Worm (Caenorhabditis elegans) whole organism, young adult: ENCODE measurements around the gene K06H7.8.

Source experiments
- B0019.2 ChIP-seq: fragments of 200-800 bp; sonication (Bioruptor generic); conservative IDR thresholded peaks from 2 replicates; pipeline ENCODE4 v1.3.6; 2022; ENCODE audit warnings: missing genetic modification reagents, missing genetic modification characterization, missing compliant biosample characterization
- B0261.1 ChIP-seq: sonication (generic microtip); optimal IDR thresholded peaks from 2 replicates; lab custom pipeline; 2016; ENCODE audit warnings: mild to moderate bottlenecking, missing genetic modification characterization, moderate library complexity, missing compliant biosample characterization
- C17E4.6 ChIP-seq: fragments of 200-800 bp; sonication (Bioruptor generic); IDR thresholded peaks from 2 replicates; pipeline ENCODE4 v1.3.6; 2022; ENCODE audit warnings: missing genetic modification reagents, missing genetic modification characterization, missing compliant biosample characterization
- F10E7.11 ChIP-seq: sonication (generic microtip); optimal IDR thresholded peaks from 2 replicates; lab custom pipeline; 2017; ENCODE audit warnings: mild to moderate bottlenecking, missing genetic modification characterization, moderate library complexity, missing compliant biosample characterization
- F39B2.1 ChIP-seq: fragments of 200-800 bp; sonication (Bioruptor generic); IDR thresholded peaks from 2 replicates; pipeline ENCODE4 v1.3.6; 2022; ENCODE audit warnings: missing genetic modification reagents, missing genetic modification characterization, missing compliant biosample characterization
- F49E8.2 ChIP-seq: sonication (generic microtip); optimal IDR thresholded peaks from 3 replicates; lab custom pipeline; 2017; ENCODE audit warnings: missing genetic modification characterization, mild to moderate bottlenecking, missing compliant biosample characterization, antibody characterized with exemption, moderate library complexity; ENCODE audit not compliant: insufficient read depth
- F52B5.7 ChIP-seq: sonication (generic microtip); optimal IDR thresholded peaks from 2 replicates; lab custom pipeline; 2016; ENCODE audit warnings: mild to moderate bottlenecking, missing genetic modification characterization, missing compliant biosample characterization
- Y53F4B.3 ChIP-seq: fragments of 200-800 bp; sonication (Bioruptor generic); IDR thresholded peaks from 2 replicates; pipeline ENCODE4 v1.3.6; 2022; ENCODE audit warnings: missing genetic modification reagents, missing genetic modification characterization, missing compliant biosample characterization
- Y56A3A.18 ChIP-seq: fragments of 200-800 bp; sonication (Bioruptor generic); IDR thresholded peaks from 2 replicates; pipeline ENCODE4 v1.3.6; 2022; ENCODE audit warnings: missing genetic modification reagents, missing genetic modification characterization, missing compliant biosample characterization
- Y79H2A.3 ChIP-seq: fragments of 200-800 bp; sonication (Bioruptor generic); conservative IDR thresholded peaks from 2 replicates; pipeline ENCODE4 v1.3.6; 2022; ENCODE audit warnings: missing genetic modification reagents, missing genetic modification characterization, missing compliant biosample characterization
- ama-1 ChIP-seq, 3 experiments: fragments of 150-350 bp in 1 of 3; sonication (generic microtip) in 2 of 3; optimal IDR thresholded peaks; 2 replicates each; lab custom pipeline; 2014 to 2018; ENCODE audit warnings: missing biosample characterization in 2 of 3, missing genetic modification characterization in 2 of 3, missing genetic modification reagents in 2 of 3
- aptf-3 ChIP-seq: fragments of 200-800 bp; sonication (Bioruptor generic); IDR thresholded peaks from 2 replicates; pipeline ENCODE4 v1.3.6; 2022; ENCODE audit warnings: missing genetic modification characterization, missing compliant biosample characterization
- atf-7 ChIP-seq: sonication (generic microtip); optimal IDR thresholded peaks from 2 replicates; lab custom pipeline; 2017; ENCODE audit warnings: mild to moderate bottlenecking, missing genetic modification characterization, missing compliant biosample characterization
- attf-3 ChIP-seq: fragments of 200-800 bp; sonication (Bioruptor generic); conservative IDR thresholded peaks from 2 replicates; pipeline ENCODE4 v1.3.6; 2022; ENCODE audit warnings: missing genetic modification reagents, missing genetic modification characterization, missing compliant biosample characterization
- attf-5 ChIP-seq: fragments of 200-800 bp; sonication (Bioruptor generic); optimal IDR thresholded peaks from 2 replicates; lab custom pipeline; 2018; ENCODE audit warnings: mild to moderate bottlenecking, missing genetic modification characterization, missing compliant biosample characterization
- attf-6 ChIP-seq: fragments of 200-800 bp; sonication (Bioruptor generic); IDR thresholded peaks from 2 replicates; pipeline ENCODE4 v1.3.6; 2022; ENCODE audit warnings: missing genetic modification reagents, missing genetic modification characterization, missing compliant biosample characterization
- ccch-3 ChIP-seq: fragments of 200-800 bp; sonication (Bioruptor generic); optimal IDR thresholded peaks from 2 replicates; lab custom pipeline; 2018; ENCODE audit warnings: mild to moderate bottlenecking, missing genetic modification characterization, missing compliant biosample characterization
- cebp-1 ChIP-seq, 2 experiments: fragments of 200-800 bp in 1 of 2; sonication (Bioruptor generic) in 1 of 2; sonication (generic microtip) in 1 of 2; IDR thresholded peaks in 1 of 2; optimal IDR thresholded peaks in 1 of 2; 2 replicates each; pipeline versions ENCODE4 v1.3.6 to Lab custom; 2017 to 2022; ENCODE audit warnings: missing compliant biosample characterization in 2 of 2, missing genetic modification characterization in 2 of 2, mild to moderate bottlenecking in 1 of 2, missing genetic modification reagents in 1 of 2, moderate library complexity in 1 of 2
- ceh-27 ChIP-seq: fragments of 200-800 bp; sonication (Bioruptor generic); optimal IDR thresholded peaks from 2 replicates; lab custom pipeline; 2018; ENCODE audit warnings: mild to moderate bottlenecking, missing genetic modification characterization, moderate library complexity, missing compliant biosample characterization
- ceh-40 ChIP-seq: fragments of 200-800 bp; sonication (Bioruptor generic); IDR thresholded peaks from 2 replicates; pipeline ENCODE4 v1.3.6; 2022; ENCODE audit warnings: missing genetic modification characterization, missing compliant biosample characterization
- dox-1 ChIP-seq: fragments of 200-800 bp; sonication (Bioruptor generic); IDR thresholded peaks from 2 replicates; pipeline ENCODE4 v1.3.6; 2022; ENCODE audit warnings: missing genetic modification reagents, missing genetic modification characterization, missing compliant biosample characterization
- dpff-1 ChIP-seq: sonication (generic microtip); optimal IDR thresholded peaks from 2 replicates; lab custom pipeline; 2017; ENCODE audit warnings: mild to moderate bottlenecking, missing genetic modification characterization, missing compliant biosample characterization
- efl-1 ChIP-seq: fragments of 150-350 bp; optimal IDR thresholded peaks from 2 replicates; lab custom pipeline; 2014; ENCODE audit warnings: missing biosample characterization, missing genetic modification reagents, missing genetic modification characterization
- ets-4 ChIP-seq: fragments of 200-800 bp; sonication (Bioruptor generic); optimal IDR thresholded peaks from 2 replicates; lab custom pipeline; 2018; ENCODE audit warnings: mild to moderate bottlenecking, missing genetic modification characterization, missing compliant biosample characterization
- him-1 ChIP-seq: sonication (generic microtip); optimal IDR thresholded peaks from 2 replicates; lab custom pipeline; 2016; ENCODE audit warnings: missing genotype, missing genetic modification reagents, missing genetic modification characterization, missing compliant biosample characterization
- hmg-20 ChIP-seq: fragments of 200-800 bp; sonication (Bioruptor generic); IDR thresholded peaks from 2 replicates; pipeline ENCODE4 v1.3.6; 2022; ENCODE audit warnings: missing genetic modification reagents, missing genetic modification characterization, missing compliant biosample characterization
- hrde-1 ChIP-seq: sonication (generic microtip); optimal IDR thresholded peaks from 2 replicates; lab custom pipeline; 2016; ENCODE audit warnings: missing genetic modification characterization, mild to moderate bottlenecking, missing compliant biosample characterization, moderate library complexity, missing genotype, missing genetic modification reagents, borderline replicate concordance
- lin-26 ChIP-seq: fragments of 200-800 bp; sonication (Bioruptor generic); IDR thresholded peaks from 2 replicates; pipeline ENCODE4 v1.3.6; 2022; ENCODE audit warnings: missing genetic modification reagents, missing genetic modification characterization, missing compliant biosample characterization
- lin-40 ChIP-seq: sonication (generic microtip); optimal IDR thresholded peaks from 2 replicates; lab custom pipeline; 2016; ENCODE audit warnings: missing genetic modification characterization, mild to moderate bottlenecking, missing compliant biosample characterization, missing genotype, missing genetic modification reagents
- lir-1 ChIP-seq: fragments of 200-800 bp; sonication (Bioruptor generic); conservative IDR thresholded peaks from 2 replicates; pipeline ENCODE4 v1.3.6; 2022; ENCODE audit warnings: missing genetic modification reagents, missing genetic modification characterization, missing compliant biosample characterization
- madf-10 ChIP-seq: sonication (generic microtip); optimal IDR thresholded peaks from 2 replicates; lab custom pipeline; 2016; ENCODE audit warnings: mild to moderate bottlenecking, missing genetic modification characterization, missing compliant biosample characterization
- mel-28 ChIP-seq: sonication (generic microtip); optimal IDR thresholded peaks from 2 replicates; lab custom pipeline; 2016; ENCODE audit warnings: borderline replicate concordance, mild to moderate bottlenecking, missing genetic modification characterization, missing compliant biosample characterization
- mxl-1 ChIP-seq: sonication (generic microtip); optimal IDR thresholded peaks from 2 replicates; lab custom pipeline; 2016; ENCODE audit warnings: missing genetic modification characterization, missing compliant biosample characterization
- nhr-27 ChIP-seq: fragments of 200-800 bp; sonication (Bioruptor generic); optimal IDR thresholded peaks from 2 replicates; lab custom pipeline; 2018; ENCODE audit warnings: mild to moderate bottlenecking, missing genetic modification characterization, moderate library complexity, missing compliant biosample characterization
- pbrm-1 ChIP-seq: fragments of 200-800 bp; sonication (Bioruptor generic); IDR thresholded peaks from 2 replicates; pipeline ENCODE4 v1.3.6; 2022; ENCODE audit warnings: missing genetic modification reagents, missing genetic modification characterization, missing compliant biosample characterization
- rec-8 ChIP-seq, 2 experiments: sonication (generic microtip); optimal IDR thresholded peaks; 2 replicates each; lab custom pipeline; 2016; ENCODE audit warnings: mild to moderate bottlenecking in 2 of 2, missing genetic modification characterization in 2 of 2, missing genetic modification reagents in 2 of 2, missing genotype in 2 of 2, missing biosample characterization in 1 of 2, missing compliant biosample characterization in 1 of 2, moderate library complexity in 1 of 2
- rpc-1 ChIP-seq, 2 experiments: fragments of 150-350 bp in 1 of 2; sonication (generic microtip) in 1 of 2; optimal IDR thresholded peaks; 2 replicates each; lab custom pipeline; 2014 to 2018; ENCODE audit warnings: missing biosample characterization in 1 of 2, missing genetic modification characterization in 1 of 2, missing genetic modification reagents in 1 of 2, missing genotype in 1 of 2
- snpc-1.1 ChIP-seq: sonication (generic microtip); optimal IDR thresholded peaks from 2 replicates; lab custom pipeline; 2017; ENCODE audit warnings: missing genetic modification characterization, mild to moderate bottlenecking, missing compliant biosample characterization, antibody characterized with exemption, moderate library complexity, missing genotype, missing genetic modification reagents; ENCODE audit not compliant: insufficient read depth
- snpc-1.3 ChIP-seq: sonication (generic microtip); optimal IDR thresholded peaks from 2 replicates; lab custom pipeline; 2017; ENCODE audit warnings: missing genetic modification characterization, mild to moderate bottlenecking, missing compliant biosample characterization, antibody characterized with exemption, moderate library complexity, missing genotype, missing genetic modification reagents; ENCODE audit not compliant: insufficient read depth
- tbp1 ChIP-seq: fragments of 200-800 bp; sonication (Bioruptor generic); optimal IDR thresholded peaks from 2 replicates; lab custom pipeline; 2018; ENCODE audit warnings: mild to moderate bottlenecking, missing genetic modification characterization, missing compliant biosample characterization
- tlf-1 ChIP-seq: fragments of 200-800 bp; sonication (Bioruptor generic); optimal IDR thresholded peaks from 2 replicates; lab custom pipeline; 2018; ENCODE audit warnings: mild to moderate bottlenecking, missing genetic modification characterization, missing compliant biosample characterization
- unc-130 ChIP-seq: sonication (generic microtip); optimal IDR thresholded peaks from 2 replicates; lab custom pipeline; 2016; ENCODE audit warnings: missing genetic modification reagents, missing genetic modification characterization, missing compliant biosample characterization
- xnd-1 ChIP-seq: sonication (generic microtip); optimal IDR thresholded peaks from 2 replicates; lab custom pipeline; 2016; ENCODE audit warnings: missing genotype, missing genetic modification reagents, missing genetic modification characterization, missing compliant biosample characterization
- ztf-22 ChIP-seq: fragments of 200-800 bp; sonication (Bioruptor generic); optimal IDR thresholded peaks from 2 replicates; lab custom pipeline; 2018; ENCODE audit warnings: mild to moderate bottlenecking, missing genetic modification characterization, moderate library complexity, missing compliant biosample characterization
- ztf-26 ChIP-seq: sonication (generic microtip); optimal IDR thresholded peaks from 2 replicates; lab custom pipeline; 2017; ENCODE audit warnings: missing genetic modification characterization, missing compliant biosample characterization
- ztf-6 ChIP-seq: fragments of 200-800 bp; sonication (Bioruptor generic); IDR thresholded peaks from 2 replicates; pipeline ENCODE4 v1.3.6; 2022; ENCODE audit warnings: missing genetic modification reagents, missing genetic modification characterization, missing compliant biosample characterization

Gene K06H7.8

ce11 chrIII:8129195-8129594 lies 31.2 kb upstream of the K06H7.8 start:
- no peak for TF ChIP-seq snpc-1.3 (tag; lab: Kevin White, UChicago)
- TF ChIP-seq B0261.1 (tag; lab: Kevin White, UChicago), result no peak
- TF ChIP-seq efl-1 (GFP tag; lab: Kevin White, UChicago), result no peak
- TF ChIP-seq nhr-27 (tag; lab: Kevin White, UChicago), result no peak
- no peak for TF ChIP-seq mel-28 (tag; lab: Kevin White, UChicago)
- TF ChIP-seq snpc-1.1, result no peak
- no peak for TF ChIP-seq ets-4 (GFP tag; lab: Kevin White, UChicago)
- TF ChIP-seq xnd-1 (tag; lab: Kevin White, UChicago), result no peak
- peak in 1 of 2 experiments; percentile 5 for TF ChIP-seq rec-8 (tag; optimal IDR thresholded peaks at IDR 0.05; lab: Kevin White, UChicago)
- TF ChIP-seq attf-5 (GFP tag; lab: Kevin White, UChicago), result no peak
- TF ChIP-seq mxl-1 (tag; lab: Kevin White, UChicago), result no peak
- TF ChIP-seq ceh-40 (GFP tag; lab: Robert Waterston, UW), result no peak
- no peak for TF ChIP-seq dox-1 (GFP tag; lab: Robert Waterston, UW)
- TF ChIP-seq dpff-1, result no peak
- peak; percentile 39 for TF ChIP-seq tlf-1
- TF ChIP-seq ceh-27 (GFP tag; lab: Kevin White, UChicago), result no peak
- TF ChIP-seq cebp-1 (GFP tag; IDR thresholded peaks at IDR 0.05; lab: Robert Waterston, UW), result no peak
- TF ChIP-seq cebp-1 (tag; optimal IDR thresholded peaks at IDR 0.05; lab: Kevin White, UChicago), result peak; percentile 6
- TF ChIP-seq aptf-3 (GFP tag; lab: Robert Waterston, UW), result no peak
- 0 out of 2 replicates have a peak, but pooled peaks have one; percentile 54 for TF ChIP-seq Y56A3A.18 (GFP tag; lab: Robert Waterston, UW)
- TF ChIP-seq F10E7.11 (tag; lab: Kevin White, UChicago), result no peak
- peak; percentile 78; the same call in 1 of the 2 replicates for TF ChIP-seq F39B2.1 (GFP tag; lab: Robert Waterston, UW)
- TF ChIP-seq ztf-26 (tag; lab: Kevin White, UChicago), result no peak
- no peak for TF ChIP-seq F52B5.7
- no peak for TF ChIP-seq ztf-22 (GFP tag; lab: Kevin White, UChicago)
- no peak for TF ChIP-seq Y53F4B.3 (GFP tag; lab: Robert Waterston, UW)
- TF ChIP-seq atf-7 (tag; lab: Kevin White, UChicago), result no peak
- no peak for TF ChIP-seq unc-130 (GFP tag; lab: Kevin White, UChicago)
- peak; percentile 67 for TF ChIP-seq him-1 (tag; lab: Kevin White, UChicago)
- no peak for TF ChIP-seq Y79H2A.3 (GFP tag; lab: Robert Waterston, UW)
- TF ChIP-seq lir-1 (GFP tag; lab: Robert Waterston, UW), result no peak
- TF ChIP-seq ama-1 (optimal IDR thresholded peaks at IDR 0.05; lab: Kevin White, UChicago), result no peak
- TF ChIP-seq ama-1 (GFP tag; optimal IDR thresholded peaks at IDR 0.05; lab: Kevin White, UChicago), result peak in 1 of 2 experiments; percentile 35
- TF ChIP-seq lin-40, result no peak
- peak; percentile 32 for TF ChIP-seq tbp1 (GFP tag; lab: Kevin White, UChicago)
- TF ChIP-seq hrde-1 (tag; lab: Kevin White, UChicago), result peak; percentile 83
- TF ChIP-seq C17E4.6, result peak; percentile 31; the same call in 1 of the 2 replicates
- no peak for TF ChIP-seq madf-10 (tag; lab: Kevin White, UChicago)
- TF ChIP-seq ccch-3, result no peak
- no peak for TF ChIP-seq B0019.2 (GFP tag; lab: Robert Waterston, UW)
- no peak for TF ChIP-seq pbrm-1 (GFP tag; lab: Robert Waterston, UW)
- TF ChIP-seq hmg-20, result 0 out of 2 replicates have a peak, but pooled peaks have one; percentile 18
- TF ChIP-seq lin-26 (GFP tag; lab: Robert Waterston, UW), result peak; percentile 58; the same call in 1 of the 2 replicates
- no peak for TF ChIP-seq attf-3
- no peak for TF ChIP-seq rpc-1 (optimal IDR thresholded peaks at IDR 0.05; lab: Kevin White, UChicago)
- no peak for TF ChIP-seq rpc-1 (tag; optimal IDR thresholded peaks at IDR 0.05; lab: Kevin White, UChicago)
- peak; percentile 67 for TF ChIP-seq F49E8.2 (tag; lab: Kevin White, UChicago)
- peak; percentile 62; the same call in 1 of the 2 replicates for TF ChIP-seq attf-6 (GFP tag; lab: Robert Waterston, UW)
- TF ChIP-seq ztf-6, result no peak
